Worm (Caenorhabditis elegans) whole organism, L4 larva: ENCODE results near the gene lgc-20.
A peak's percentile ranks its signal among the peaks of the same experiment; 100 is the strongest.

ENCODE experiments used
- T20F7.1 ChIP-seq: fragments of 200-800 bp; sonication (Bioruptor generic); optimal IDR thresholded peaks from 2 replicates; lab custom pipeline; 2018; ENCODE audit warnings: mild to moderate bottlenecking, missing genetic modification characterization, missing compliant biosample characterization
- aly-2 ChIP-seq: sonication (generic microtip); optimal IDR thresholded peaks from 2 replicates; lab custom pipeline; 2018; ENCODE audit warnings: missing biosample characterization, missing genetic modification characterization
- ama-1 ChIP-seq: fragments of 150-350 bp; optimal IDR thresholded peaks from 2 replicates; lab custom pipeline; 2014; ENCODE audit warnings: inconsistent platforms, mixed read lengths
- ceh-82 ChIP-seq: sonication (generic microtip); optimal IDR thresholded peaks from 2 replicates; lab custom pipeline; 2017; ENCODE audit warnings: missing biosample characterization, missing genetic modification characterization
- madf-5 ChIP-seq, 2 experiments: fragments of 200-800 bp; sonication (Bioruptor generic); IDR thresholded peaks; 2 replicates each; pipeline ENCODE4 v1.3.6; 2022; ENCODE audit warnings: missing compliant biosample characterization in 2 of 2, missing genetic modification characterization in 2 of 2
- nhr-25 ChIP-seq: sonication (generic microtip); optimal IDR thresholded peaks from 2 replicates; lab custom pipeline; 2017; ENCODE audit warnings: missing genetic modification characterization, mild to moderate bottlenecking, missing compliant biosample characterization, antibody characterized with exemption, moderate library complexity, borderline replicate concordance; ENCODE audit not compliant: insufficient read depth
- nhr-42 ChIP-seq: fragments of 200-800 bp; sonication (Bioruptor generic); IDR thresholded peaks from 2 replicates; pipeline ENCODE4 v1.3.6; 2022; ENCODE audit warnings: missing genetic modification characterization, missing compliant biosample characterization
- nhr-6 ChIP-seq: fragments of 150-350 bp; optimal IDR thresholded peaks from 2 replicates; lab custom pipeline; 2014; ENCODE audit warnings: missing biosample characterization, missing genetic modification characterization
- nhr-77 ChIP-seq: fragments of 150-350 bp; optimal IDR thresholded peaks from 2 replicates; lab custom pipeline; 2014; ENCODE audit warnings: missing biosample characterization, missing genetic modification characterization
- spr-1 ChIP-seq: sonication (generic microtip); optimal IDR thresholded peaks from 2 replicates; lab custom pipeline; 2016; ENCODE audit warnings: mild to moderate bottlenecking, missing genetic modification characterization, missing compliant biosample characterization

ce11 chrII:11345570-11346029, 2.2 kb upstream of the lgc-20 start, which contains the start of gene nduf-11:
- TF ChIP-seq ama-1 (lab: Kevin White, UChicago) (peak; percentile 18), madf-5 (GFP tag; IDR thresholded peaks at IDR 0.05; lab: Robert Waterston, UW) (no peak), spr-1 (tag; lab: Kevin White, UChicago) (peak; percentile 56), aly-2 (tag; lab: Kevin White, UChicago) (no peak), nhr-25 (tag; lab: Kevin White, UChicago) (no peak), nhr-6 (tag; lab: Kevin White, UChicago) (peak; percentile 75), nhr-77 (tag; lab: Kevin White, UChicago) (peak; percentile 76), nhr-42 (peak; percentile 25; the same call in 1 of the 2 replicates), T20F7.1 (GFP tag; lab: Kevin White, UChicago) (no peak), ceh-82 (no peak)
